Worm (Caenorhabditis elegans) whole organism, mixed stage, embryonic: ENCODE data around the gene K04C2.8.
A peak's percentile ranks its signal among the peaks of the same experiment; 100 is the strongest.

Experiments
- M03D4.4 ChIP-seq: sonication (generic microtip); optimal IDR thresholded peaks from 2 replicates; lab custom pipeline; 2017; ENCODE audit warnings: mild to moderate bottlenecking, missing genetic modification characterization, missing compliant biosample characterization
- bed-3 ChIP-seq: fragments of 200-800 bp; sonication (Bioruptor generic); optimal IDR thresholded peaks from 3 replicates; lab custom pipeline; 2018; ENCODE audit warnings: mild to moderate bottlenecking, missing genetic modification characterization, moderate library complexity, missing compliant biosample characterization
- blmp-1 ChIP-seq: fragments of 150-350 bp; optimal IDR thresholded peaks from 2 replicates; lab custom pipeline; 2014; ENCODE audit warnings: missing biosample characterization, missing genetic modification characterization
- ceh-39 ChIP-seq: fragments of 150-350 bp; optimal IDR thresholded peaks from 2 replicates; lab custom pipeline; 2014; ENCODE audit warnings: missing biosample characterization, missing genetic modification characterization
- ceh-43 ChIP-seq: fragments of 200-800 bp; sonication (Bioruptor generic); optimal IDR thresholded peaks from 2 replicates; lab custom pipeline; 2018; ENCODE audit warnings: mild to moderate bottlenecking, missing genetic modification characterization, moderate library complexity, missing compliant biosample characterization
- ceh-83 ChIP-seq: fragments of 200-800 bp; sonication (Bioruptor generic); optimal IDR thresholded peaks from 2 replicates; lab custom pipeline; 2018; ENCODE audit warnings: mild to moderate bottlenecking, missing genetic modification characterization, missing compliant biosample characterization
- ces-1 ChIP-seq: fragments of 150-350 bp; optimal IDR thresholded peaks from 2 replicates; lab custom pipeline; 2014; ENCODE audit warnings: missing biosample characterization, missing genetic modification reagents, missing genetic modification characterization
- cnd-1 ChIP-seq: fragments of 200-800 bp; sonication (Bioruptor generic); optimal IDR thresholded peaks from 2 replicates; lab custom pipeline; 2018; ENCODE audit warnings: mild to moderate bottlenecking, missing genetic modification characterization, missing compliant biosample characterization
- hlh-1 ChIP-seq: fragments of 150-350 bp; optimal IDR thresholded peaks from 2 replicates; lab custom pipeline; 2014; ENCODE audit warnings: missing biosample characterization, missing genetic modification reagents, missing genetic modification characterization
- lin-13 ChIP-seq: fragments of 150-350 bp; optimal IDR thresholded peaks from 2 replicates; lab custom pipeline; 2014; ENCODE audit warnings: missing biosample characterization, missing genetic modification characterization
- lin-32 ChIP-seq: fragments of 200-800 bp; sonication (Bioruptor generic); optimal IDR thresholded peaks from 2 replicates; lab custom pipeline; 2018; ENCODE audit warnings: mild to moderate bottlenecking, missing genetic modification characterization, missing compliant biosample characterization
- mab-5 ChIP-seq: fragments of 150-350 bp; optimal IDR thresholded peaks from 2 replicates; lab custom pipeline; 2014; ENCODE audit warnings: missing biosample characterization, missing genetic modification characterization
- mep-1 ChIP-seq: fragments of 150-350 bp; optimal IDR thresholded peaks from 2 replicates; lab custom pipeline; 2017; ENCODE audit warnings: missing biosample characterization, missing genetic modification reagents, missing genetic modification characterization, inconsistent platforms
- mls-2 ChIP-seq: sonication (generic microtip); optimal IDR thresholded peaks from 2 replicates; lab custom pipeline; 2016; ENCODE audit warnings: mild to moderate bottlenecking, missing genetic modification characterization, moderate library complexity, missing compliant biosample characterization
- nhr-12 ChIP-seq: fragments of 150-350 bp; optimal IDR thresholded peaks from 2 replicates; lab custom pipeline; 2014; ENCODE audit warnings: missing biosample characterization, missing genetic modification characterization
- nhr-2 ChIP-seq: fragments of 150-350 bp; optimal IDR thresholded peaks from 2 replicates; lab custom pipeline; 2014; ENCODE audit warnings: missing biosample characterization, missing genetic modification characterization
- nhr-237 ChIP-seq: fragments of 150-350 bp; optimal IDR thresholded peaks from 2 replicates; lab custom pipeline; 2014; ENCODE audit warnings: missing biosample characterization, missing genetic modification characterization
- nhr-28 ChIP-seq: fragments of 150-350 bp; optimal IDR thresholded peaks from 2 replicates; lab custom pipeline; 2014; ENCODE audit warnings: missing biosample characterization, missing genetic modification characterization
- nhr-76 ChIP-seq: sonication (generic microtip); optimal IDR thresholded peaks from 2 replicates; lab custom pipeline; 2017; ENCODE audit warnings: missing biosample characterization, missing genetic modification characterization
- pha-4 ChIP-seq: fragments of 150-350 bp; optimal IDR thresholded peaks from 2 replicates; lab custom pipeline; 2018; ENCODE audit warnings: missing biosample characterization, missing genetic modification reagents, missing genetic modification characterization
- snpc-4 ChIP-seq: fragments of 150-350 bp; optimal IDR thresholded peaks from 2 replicates; lab custom pipeline; 2014; ENCODE audit warnings: missing biosample characterization, missing genetic modification characterization
- sptf-1 ChIP-seq: sonication (generic microtip); optimal IDR thresholded peaks from 2 replicates; lab custom pipeline; 2017; ENCODE audit warnings: mild to moderate bottlenecking, missing genetic modification characterization, moderate library complexity, missing compliant biosample characterization
- tbx-8 ChIP-seq: fragments of 200-800 bp; sonication (Bioruptor generic); optimal IDR thresholded peaks from 2 replicates; lab custom pipeline; 2018; ENCODE audit warnings: mild to moderate bottlenecking, missing genetic modification characterization, moderate library complexity, missing compliant biosample characterization
- unc-120 ChIP-seq: sonication (generic microtip); optimal IDR thresholded peaks from 2 replicates; lab custom pipeline; 2017; ENCODE audit warnings: missing genetic modification characterization, missing compliant biosample characterization; ENCODE audit not compliant: poor library complexity, severe bottlenecking
- unc-39 ChIP-seq: fragments of 150-350 bp; optimal IDR thresholded peaks from 2 replicates; lab custom pipeline; 2014; ENCODE audit warnings: missing biosample characterization, missing genetic modification characterization
- unc-62 ChIP-seq: fragments of 150-350 bp; optimal IDR thresholded peaks from 2 replicates; lab custom pipeline; 2014; ENCODE audit warnings: missing biosample characterization, missing genetic modification reagents, missing genetic modification characterization
- zip-8 ChIP-seq: fragments of 150-350 bp; optimal IDR thresholded peaks from 2 replicates; lab custom pipeline; 2014; ENCODE audit warnings: missing biosample characterization, missing genetic modification characterization
- ztf-11 ChIP-seq: fragments of 150-350 bp; optimal IDR thresholded peaks from 2 replicates; lab custom pipeline; 2014; ENCODE audit warnings: missing biosample characterization, missing genetic modification characterization

Gene K04C2.8

DNA sequence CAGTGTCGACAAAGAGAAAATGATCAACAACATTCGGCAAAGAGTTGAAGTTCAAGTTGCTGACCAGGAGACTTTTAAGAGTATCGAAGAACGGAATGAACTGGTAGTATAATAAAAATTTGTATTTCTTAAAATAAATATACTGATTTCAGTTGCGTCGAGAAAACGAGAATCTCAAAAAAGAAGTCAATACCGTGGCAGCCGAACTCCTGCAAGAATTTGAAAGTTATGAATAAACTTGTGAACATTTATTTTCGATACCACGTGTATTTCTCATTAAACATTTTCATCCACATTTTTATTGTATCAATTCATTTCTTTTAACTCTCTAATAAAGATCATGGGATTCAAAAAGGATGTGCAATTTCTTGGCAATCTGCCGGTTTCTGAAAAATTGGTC lies at the start of gene K04C2.8:
TSS of gene K04C2.8 (plus strand) at position 301 of the 400 bp plus-strand sequence.
- no peak for TF ChIP-seq nhr-76 (tag; lab: Kevin White, UChicago)
- TF ChIP-seq nhr-12 (tag; lab: Kevin White, UChicago) = no peak
- no peak for TF ChIP-seq ztf-11 (tag; lab: Kevin White, UChicago)
- no peak for TF ChIP-seq unc-120 (tag; lab: Kevin White, UChicago)
- no peak for TF ChIP-seq snpc-4 (tag; lab: Kevin White, UChicago)
- TF ChIP-seq unc-62 (GFP tag; lab: Kevin White, UChicago) = no peak
- no peak for TF ChIP-seq mab-5 (tag; lab: Kevin White, UChicago)
- TF ChIP-seq unc-39 (tag; lab: Kevin White, UChicago) = no peak
- no peak for TF ChIP-seq nhr-28 (tag; lab: Kevin White, UChicago)
- no peak for TF ChIP-seq M03D4.4

DNA sequence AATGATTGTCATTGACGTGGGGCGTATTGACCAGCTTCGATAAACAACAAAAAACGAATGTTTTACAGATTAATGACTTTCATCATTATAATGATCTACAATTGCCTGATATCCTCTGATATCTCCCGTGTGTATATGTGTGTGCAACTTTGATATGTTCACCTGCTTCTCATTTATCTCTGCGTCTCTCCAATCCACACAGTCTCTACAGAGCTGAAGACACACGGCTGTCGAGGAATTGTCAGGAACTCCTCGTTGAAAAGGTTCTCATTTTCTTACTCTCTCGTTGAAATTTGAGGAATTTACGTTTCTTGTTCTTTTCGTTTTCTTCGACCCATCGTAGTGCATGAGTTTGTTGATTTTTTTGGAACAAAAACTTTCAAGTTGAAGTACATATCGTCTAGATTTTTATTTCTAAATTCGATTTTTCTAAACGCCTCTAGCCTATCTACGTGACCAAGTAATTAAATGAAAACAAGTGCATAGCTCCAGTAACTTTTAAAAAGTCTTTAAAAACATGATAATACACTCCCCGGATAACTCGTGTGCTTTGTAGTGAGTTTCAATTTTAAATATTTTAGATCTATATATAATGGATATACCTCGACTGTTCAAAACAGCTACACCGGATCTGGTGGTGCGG lies 49.6 kb upstream of the K04C2.8 start, which contains the start of gene ten-1:
TSS of gene ten-1 (plus strand) at position 593 of the 643 bp plus-strand sequence.
- TF ChIP-seq unc-120 (tag; lab: Kevin White, UChicago) (peak; percentile 4), unc-62 (GFP tag; lab: Kevin White, UChicago) (peak; percentile 75), blmp-1 (tag; lab: Kevin White, UChicago) (no peak), hlh-1 (tag; lab: Kevin White, UChicago) (peak; percentile 91), nhr-237 (tag; lab: Kevin White, UChicago) (no peak)

DNA sequence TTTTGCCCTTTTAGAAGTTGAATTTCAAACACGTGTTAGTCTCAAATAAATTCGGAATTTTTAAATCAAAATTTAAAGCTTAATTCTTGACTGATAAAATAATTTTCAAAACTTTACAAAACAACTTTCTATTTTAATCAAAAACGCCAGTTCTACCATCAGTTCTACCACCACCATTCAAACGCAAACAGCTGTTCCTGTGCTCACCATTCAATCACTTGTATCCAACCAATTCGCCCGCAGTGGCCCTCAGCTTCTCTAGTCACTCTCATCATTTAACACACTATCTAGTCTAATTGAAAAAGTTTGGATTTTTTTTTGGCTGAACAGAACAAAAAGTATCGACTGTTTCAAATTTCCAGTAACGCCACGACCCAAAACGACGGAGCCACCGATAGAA lies 47.3 kb upstream of the K04C2.8 start:
- TF ChIP-seq cnd-1 (tag; lab: Kevin White, UChicago) (no peak), ztf-11 (tag; lab: Kevin White, UChicago) (no peak), nhr-76 (tag; lab: Kevin White, UChicago) (no peak), bed-3 (no peak), nhr-12 (tag; lab: Kevin White, UChicago) (no peak), ceh-39 (no peak), nhr-2 (no peak), hlh-1 (tag; lab: Kevin White, UChicago) (peak; percentile 94)
- TF ChIP-seq, all 35 proteins: peak for 1

DNA sequence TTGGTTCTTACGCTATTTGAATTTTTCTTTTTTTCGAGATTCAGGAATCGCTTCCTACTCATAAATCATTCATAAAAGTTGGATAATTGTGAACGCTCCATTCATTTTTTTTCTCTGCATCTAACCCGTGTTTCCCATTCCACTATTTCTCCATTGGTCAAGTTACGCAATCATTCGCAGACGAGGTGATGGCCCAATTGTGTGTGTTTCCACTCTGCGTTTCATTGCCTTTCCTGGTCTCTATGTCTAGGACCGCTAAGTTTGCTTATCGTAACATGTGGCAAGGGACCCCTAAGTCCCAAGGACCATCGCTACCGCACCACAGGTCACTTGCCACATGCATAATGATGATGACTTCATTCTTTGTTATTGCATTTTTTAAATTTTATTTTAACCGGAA lies 44.0 kb upstream of the K04C2.8 start:
- no peak for TF ChIP-seq unc-120 (tag; lab: Kevin White, UChicago)
- peak; percentile 84 for TF ChIP-seq zip-8 (tag; lab: Kevin White, UChicago)
- TF ChIP-seq lin-32 (GFP tag; lab: Kevin White, UChicago) = no peak
- TF ChIP-seq nhr-2 = peak; percentile 82
- no peak for TF ChIP-seq nhr-28 (tag; lab: Kevin White, UChicago)
- no peak for TF ChIP-seq sptf-1
- TF ChIP-seq ces-1 (GFP tag; lab: Kevin White, UChicago) = no peak
- TF ChIP-seq, all 35 proteins: peak for 2

DNA sequence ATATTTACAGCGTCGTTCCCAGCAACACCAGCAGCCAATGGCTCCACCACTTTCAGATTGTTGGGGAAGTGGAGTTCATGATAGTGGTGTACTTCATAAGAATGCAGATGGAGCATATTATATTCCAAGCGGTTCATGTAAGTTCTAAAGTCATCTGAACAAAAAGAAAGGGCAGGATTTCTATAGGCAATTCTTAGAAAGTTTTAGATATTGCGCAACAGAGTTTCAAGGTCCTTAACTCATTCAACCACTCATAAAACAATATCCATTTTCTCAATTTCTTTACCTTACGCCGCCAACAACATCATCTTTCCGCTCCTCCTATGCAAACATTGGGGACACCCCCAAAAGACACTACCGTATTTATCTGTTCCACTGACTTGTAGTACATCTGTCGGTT lies 38.8 kb upstream of the K04C2.8 start:
- TF ChIP-seq mls-2 (tag; lab: Kevin White, UChicago) (no peak), ceh-43 (GFP tag; lab: Kevin White, UChicago) (no peak), tbx-8 (GFP tag; lab: Kevin White, UChicago) (no peak), zip-8 (tag; lab: Kevin White, UChicago) (peak; percentile 92), nhr-12 (tag; lab: Kevin White, UChicago) (no peak), ceh-83 (GFP tag; lab: Kevin White, UChicago) (no peak), cnd-1 (tag; lab: Kevin White, UChicago) (no peak), lin-13 (tag; lab: Kevin White, UChicago) (no peak), bed-3 (no peak), nhr-237 (tag; lab: Kevin White, UChicago) (no peak), pha-4 (peak; percentile 4), blmp-1 (tag; lab: Kevin White, UChicago) (no peak), sptf-1 (no peak), nhr-76 (tag; lab: Kevin White, UChicago) (no peak), unc-39 (tag; lab: Kevin White, UChicago) (no peak), mep-1 (no peak)

DNA sequence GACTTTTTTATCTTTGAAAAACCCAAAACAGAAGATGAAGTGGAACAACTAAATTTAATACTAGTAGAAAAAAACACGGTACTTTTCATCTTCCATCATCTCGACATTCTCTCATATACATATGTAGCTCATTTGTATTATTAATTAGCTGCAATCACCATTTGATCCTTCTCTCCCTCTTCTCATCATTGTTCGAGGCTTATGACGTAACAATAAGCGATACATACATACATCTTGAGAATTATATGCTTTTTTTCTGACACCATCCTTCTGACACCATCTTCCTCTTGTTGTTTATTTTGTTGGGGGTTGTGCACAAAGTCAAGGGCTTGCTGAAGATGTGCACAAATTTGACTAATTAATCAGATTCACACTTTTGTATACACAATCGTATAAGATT lies 32.8 kb upstream of the K04C2.8 start:
- no peak for TF ChIP-seq pha-4
- TF ChIP-seq ces-1 (GFP tag; lab: Kevin White, UChicago) = peak; percentile 39
- TF ChIP-seq zip-8 (tag; lab: Kevin White, UChicago) = peak; percentile 90
